Fruit fly (Drosophila melanogaster) whole organism, embryonic: ENCODE measurements around the gene Nak.
A peak's percentile ranks its signal among the peaks of the same experiment; 100 is the strongest.

Experiments used
- Bdp1 ChIP-seq: fragments of 200-800 bp; sonication (Bioruptor generic); optimal IDR thresholded peaks from 3 replicates; lab custom pipeline; 2016; ENCODE audit warnings: missing biosample characterization, missing genetic modification characterization
- BtbVII ChIP-seq: fragments of 200-800 bp; sonication (Bioruptor generic); optimal IDR thresholded peaks from 3 replicates; lab custom pipeline; 2017; ENCODE audit warnings: missing biosample characterization, mild to moderate bottlenecking, missing genetic modification characterization
- CG12071 ChIP-seq: fragments of 200-800 bp; sonication (Bioruptor generic); optimal IDR thresholded peaks from 3 replicates; lab custom pipeline; 2018; ENCODE audit warnings: missing biosample characterization, mild to moderate bottlenecking, missing genetic modification characterization
- CG12744 ChIP-seq: fragments of 200-800 bp; sonication (Bioruptor generic); optimal IDR thresholded peaks from 2 replicates; lab custom pipeline; 2016; ENCODE audit warnings: missing biosample characterization, missing genetic modification characterization
- CG13424 ChIP-seq: fragments of 200-800 bp; sonication (Bioruptor generic); optimal IDR thresholded peaks from 2 replicates; lab custom pipeline; 2019; ENCODE audit warnings: missing biosample characterization, mild to moderate bottlenecking, missing genetic modification characterization, moderate library complexity
- CG13775 ChIP-seq: fragments of 200-800 bp; sonication (Bioruptor generic); optimal IDR thresholded peaks from 3 replicates; lab custom pipeline; 2017; ENCODE audit warnings: missing biosample characterization, mild to moderate bottlenecking, missing genetic modification characterization
- CG13894 ChIP-seq: fragments of 200-800 bp; sonication (Bioruptor generic); optimal IDR thresholded peaks from 3 replicates; lab custom pipeline; 2018; ENCODE audit warnings: missing biosample characterization, mild to moderate bottlenecking, missing genetic modification characterization, moderate library complexity
- CG14710 ChIP-seq: fragments of 200-800 bp; sonication (Bioruptor generic); optimal IDR thresholded peaks from 3 replicates; lab custom pipeline; 2019; ENCODE audit warnings: missing biosample characterization, mild to moderate bottlenecking, missing genetic modification characterization, moderate library complexity
- CG15601 ChIP-seq: fragments of 200-800 bp; sonication (Bioruptor generic); optimal IDR thresholded peaks from 3 replicates; lab custom pipeline; 2019; ENCODE audit warnings: missing biosample characterization, mild to moderate bottlenecking, missing genetic modification characterization, moderate library complexity
- CG2116 ChIP-seq: fragments of 200-800 bp; sonication (Bioruptor generic); optimal IDR thresholded peaks from 3 replicates; lab custom pipeline; 2018; ENCODE audit warnings: missing biosample characterization, mild to moderate bottlenecking, missing genetic modification characterization
- CG30403 ChIP-seq: fragments of 200-800 bp; sonication (Bioruptor generic); optimal IDR thresholded peaks from 3 replicates; lab custom pipeline; 2016; ENCODE audit warnings: missing biosample characterization, missing genetic modification characterization
- CG31365 ChIP-seq: fragments of 200-800 bp; sonication (Bioruptor generic); optimal IDR thresholded peaks from 2 replicates; lab custom pipeline; 2018; ENCODE audit warnings: missing biosample characterization, mild to moderate bottlenecking, missing genetic modification characterization
- CG33557 ChIP-seq: fragments of 200-800 bp; sonication (Bioruptor generic); optimal IDR thresholded peaks from 2 replicates; lab custom pipeline; 2019; ENCODE audit warnings: missing biosample characterization, mild to moderate bottlenecking, missing genetic modification characterization, moderate library complexity
- CG34376 ChIP-seq: fragments of 200-800 bp; sonication (Bioruptor generic); optimal IDR thresholded peaks from 2 replicates; lab custom pipeline; 2018; ENCODE audit warnings: missing biosample characterization, mild to moderate bottlenecking, missing genetic modification characterization
- CG4360 ChIP-seq: fragments of 200-800 bp; sonication (Bioruptor generic); IDR thresholded peaks from 2 replicates; pipeline ENCODE4 v1.3.6; 2022; ENCODE audit warnings: missing biosample characterization, missing genetic modification characterization
- CG6689 ChIP-seq: fragments of 200-800 bp; sonication (Bioruptor generic); IDR thresholded peaks from 2 replicates; pipeline ENCODE4 v1.3.6; 2022; ENCODE audit warnings: missing biosample characterization, missing genetic modification characterization
- CG7357 ChIP-seq: fragments of 200-800 bp; sonication (Bioruptor generic); IDR thresholded peaks from 3 replicates; pipeline ENCODE4 v1.3.6; 2022; ENCODE audit warnings: missing biosample characterization, missing genetic modification characterization
- CG7745 ChIP-seq: fragments of 200-800 bp; sonication (Bioruptor generic); optimal IDR thresholded peaks from 2 replicates; lab custom pipeline; 2018; ENCODE audit warnings: missing biosample characterization, mild to moderate bottlenecking, missing genetic modification characterization, moderate library complexity
- CG8359 ChIP-seq: fragments of 200-800 bp; sonication (Bioruptor generic); optimal IDR thresholded peaks from 2 replicates; lab custom pipeline; 2017; ENCODE audit warnings: missing biosample characterization, mild to moderate bottlenecking, missing genetic modification characterization, borderline replicate concordance
- CG8765 ChIP-seq: fragments of 200-800 bp; sonication (Bioruptor generic); IDR thresholded peaks from 2 replicates; pipeline ENCODE4 v1.3.6; 2022; ENCODE audit warnings: missing biosample characterization, missing genetic modification characterization
- CG9215 ChIP-seq: fragments of 200-800 bp; sonication (Bioruptor generic); IDR thresholded peaks from 2 replicates; pipeline ENCODE4 v1.3.6; 2022; ENCODE audit warnings: missing biosample characterization, missing genetic modification characterization
- Lpt ChIP-seq: fragments of >200 bp; optimal IDR thresholded peaks from 2 replicates; lab custom pipeline; 2018; ENCODE audit warnings: missing biosample characterization, missing genetic modification characterization
- MBD-R2 ChIP-seq: fragments of 200-800 bp; sonication (Bioruptor generic); IDR thresholded peaks from 2 replicates; pipeline ENCODE4 v1.3.6; 2022; ENCODE audit warnings: missing biosample characterization, missing genetic modification characterization
- MTF-1 ChIP-seq: fragments of 200-800 bp; sonication (Bioruptor generic); optimal IDR thresholded peaks from 2 replicates; lab custom pipeline; 2018; ENCODE audit warnings: missing biosample characterization, mild to moderate bottlenecking, missing genetic modification characterization, borderline replicate concordance
- TFAM ChIP-seq: fragments of 200-800 bp; sonication (Bioruptor generic); optimal IDR thresholded peaks from 2 replicates; lab custom pipeline; 2017; ENCODE audit warnings: missing biosample characterization, missing genetic modification characterization, inconsistent platforms
- bbx ChIP-seq: fragments of 200-800 bp; sonication (Bioruptor generic); IDR thresholded peaks from 2 replicates; pipeline ENCODE4 v1.3.6; 2022; ENCODE audit warnings: missing biosample characterization, missing genetic modification characterization; ENCODE audit not compliant: partially characterized antibody
- bowl ChIP-seq: fragments of 200-800 bp; sonication (Bioruptor generic); IDR thresholded peaks from 2 replicates; pipeline ENCODE4 v1.3.6; 2022; ENCODE audit warnings: missing biosample characterization, missing genetic modification characterization
- dan ChIP-seq: fragments of 200-800 bp; sonication (Bioruptor generic); IDR thresholded peaks from 2 replicates; pipeline ENCODE4 v1.3.6; 2022; ENCODE audit warnings: missing biosample characterization, missing genetic modification characterization
- esg ChIP-seq: fragments of 200-800 bp; sonication (Bioruptor generic); conservative IDR thresholded peaks from 2 replicates; pipeline ENCODE4 v1.3.6; 2022; ENCODE audit warnings: missing biosample characterization, missing genetic modification characterization
- ftz-f1 ChIP-seq: fragments of 200-800 bp; sonication (Bioruptor generic); optimal IDR thresholded peaks from 2 replicates; lab custom pipeline; 2016; ENCODE audit warnings: missing biosample characterization, missing genetic modification characterization
- fu2 ChIP-seq: fragments of 200-800 bp; sonication (Bioruptor generic); optimal IDR thresholded peaks from 2 replicates; lab custom pipeline; 2016; ENCODE audit warnings: missing biosample characterization, missing genetic modification characterization
- grau ChIP-seq: fragments of 200-800 bp; optimal IDR thresholded peaks from 3 replicates; lab custom pipeline; 2019; ENCODE audit warnings: missing biosample characterization, mild to moderate bottlenecking, missing genetic modification characterization, moderate library complexity
- gt ChIP-seq: fragments of 200-800 bp; sonication (Bioruptor generic); IDR thresholded peaks from 2 replicates; pipeline ENCODE4 v1.3.6; 2022; ENCODE audit warnings: missing biosample characterization, missing genetic modification characterization
- h ChIP-seq: fragments of >200 bp; optimal IDR thresholded peaks from 2 replicates; lab custom pipeline; 2017
- hb ChIP-seq: fragments of 200-800 bp; sonication (Bioruptor generic); IDR thresholded peaks from 3 replicates; pipeline ENCODE4 v1.3.6; 2022; ENCODE audit warnings: missing biosample characterization, missing genetic modification characterization; ENCODE audit not compliant: partially characterized antibody
- ind ChIP-seq: fragments of 200-800 bp; sonication (Bioruptor generic); optimal IDR thresholded peaks from 3 replicates; lab custom pipeline; 2016; ENCODE audit warnings: missing biosample characterization, missing genetic modification characterization
- insv ChIP-seq, 2 experiments: fragments of 200-800 bp; sonication (Bioruptor generic); optimal IDR thresholded peaks; 3 replicates each; lab custom pipeline; 2016 to 2018; ENCODE audit warnings: missing biosample characterization in 2 of 2, missing genetic modification characterization in 2 of 2
- jigr1 ChIP-seq: fragments of 200-800 bp; sonication (Bioruptor generic); IDR thresholded peaks from 3 replicates; pipeline ENCODE4 v1.3.6; 2022; ENCODE audit warnings: missing biosample characterization, missing genetic modification characterization
- jing ChIP-seq: fragments of 200-800 bp; sonication (Bioruptor generic); optimal IDR thresholded peaks from 2 replicates; lab custom pipeline; 2018; ENCODE audit warnings: missing biosample characterization, mild to moderate bottlenecking, missing genetic modification characterization
- kah ChIP-seq: fragments of 200-800 bp; sonication (Bioruptor generic); optimal IDR thresholded peaks from 2 replicates; lab custom pipeline; 2018; ENCODE audit warnings: missing biosample characterization, mild to moderate bottlenecking, missing genetic modification characterization
- ken ChIP-seq: fragments of 200-800 bp; sonication (Bioruptor generic); IDR thresholded peaks from 3 replicates; pipeline ENCODE4 v1.3.6; 2022; ENCODE audit warnings: missing biosample characterization, missing genetic modification characterization
- knrl ChIP-seq: fragments of 200-800 bp; sonication (Bioruptor generic); IDR thresholded peaks from 3 replicates; pipeline ENCODE4 v1.3.6; 2022; ENCODE audit warnings: missing biosample characterization, missing genetic modification characterization; ENCODE audit not compliant: partially characterized antibody
- lilli ChIP-seq: fragments of 200-800 bp; sonication (Bioruptor generic); optimal IDR thresholded peaks from 3 replicates; lab custom pipeline; 2016; ENCODE audit warnings: missing biosample characterization, missing genetic modification characterization
- lov ChIP-seq, 2 experiments: fragments of 200-800 bp in 1 of 2; fragments of >200 bp in 1 of 2; sonication (Bioruptor generic) in 1 of 2; IDR thresholded peaks in 1 of 2; optimal IDR thresholded peaks in 1 of 2; 2 replicates in 1 of 2; 3 replicates in 1 of 2; pipeline versions ENCODE4 v1.3.6 to Lab custom; 2017 to 2022; ENCODE audit warnings: missing biosample characterization in 1 of 2, missing genetic modification characterization in 1 of 2
- mld ChIP-seq: fragments of 200-800 bp; sonication (Bioruptor generic); IDR thresholded peaks from 3 replicates; pipeline ENCODE4 v1.3.6; 2022; ENCODE audit warnings: missing biosample characterization, missing genetic modification characterization; ENCODE audit not compliant: partially characterized antibody
- pho ChIP-seq: fragments of 200-800 bp; sonication (Bioruptor generic); optimal IDR thresholded peaks from 2 replicates; lab custom pipeline; 2016; ENCODE audit warnings: missing biosample characterization, missing genetic modification characterization
- sens-2 ChIP-seq: fragments of 200-800 bp; sonication (Bioruptor generic); IDR thresholded peaks from 2 replicates; pipeline ENCODE4 v1.3.6; 2022; ENCODE audit warnings: missing biosample characterization, missing genetic modification characterization
- stwl ChIP-seq: fragments of 200-800 bp; sonication (Bioruptor generic); optimal IDR thresholded peaks from 3 replicates; lab custom pipeline; 2018; ENCODE audit warnings: missing biosample characterization, mild to moderate bottlenecking, missing genetic modification characterization, moderate library complexity
- tgo ChIP-seq: fragments of 200-800 bp; sonication (Bioruptor generic); IDR thresholded peaks from 3 replicates; pipeline ENCODE4 v1.3.6; 2022; ENCODE audit warnings: missing biosample characterization, missing genetic modification characterization

Nak gene

dm6 chr2L:18987078-18987895 lies 18.7 kb upstream of the Nak start, which contains the start of the genes Swip-1 and EMC5 (continued):
- peak; percentile 77 for TF ChIP-seq grau
- TF ChIP-seq ken (GFP tag; lab: Robert Waterston, UW), result peak; percentile 67; the same call in 2 of the 3 replicates
- TF ChIP-seq CG30403, result peak; percentile 72
- TF ChIP-seq ftz-f1 (GFP tag; lab: Kevin White, UChicago), result no peak
- TF ChIP-seq jigr1 (GFP tag; lab: Robert Waterston, UW), result peak; percentile 20; the same call in 1 of the 3 replicates
- peak; percentile 15 for TF ChIP-seq CG34376 (GFP tag; lab: Kevin White, UChicago)
- TF ChIP-seq bbx, result peak; percentile 60
- peak; percentile 82 for TF ChIP-seq CG14710 (tag; lab: Kevin White, UChicago)
- TF ChIP-seq CG12071 (GFP tag; lab: Kevin White, UChicago), result no peak
- TF ChIP-seq CG13424 (tag; lab: Kevin White, UChicago), result peak; percentile 80
- no peak for TF ChIP-seq dan
- no peak for TF ChIP-seq CG8359 (GFP tag; lab: Kevin White, UChicago)
- no peak for TF ChIP-seq MTF-1 (GFP tag; lab: Kevin White, UChicago)
- TF ChIP-seq bowl (GFP tag; lab: Robert Waterston, UW), result no peak
- no peak for TF ChIP-seq kah (GFP tag; lab: Kevin White, UChicago)
- TF ChIP-seq stwl, result peak; percentile 27
- peak; percentile 58 for TF ChIP-seq CG33557
- TF ChIP-seq jing (GFP tag; lab: Kevin White, UChicago), result no peak
- no peak for TF ChIP-seq h (lab: Kevin White, UChicago)
- no peak for TF ChIP-seq TFAM (GFP tag; lab: Kevin White, UChicago)
- no peak for TF ChIP-seq Bdp1 (GFP tag; lab: Kevin White, UChicago)
- no peak for TF ChIP-seq pho (GFP tag; lab: Kevin White, UChicago)
- TF ChIP-seq CG2116 (GFP tag; lab: Kevin White, UChicago), result peak; percentile 43
- no peak for TF ChIP-seq CG7357 (GFP tag; lab: Robert Waterston, UW)
- peak; percentile 56 for TF ChIP-seq CG9215
- no peak for TF ChIP-seq CG7745 (tag; lab: Kevin White, UChicago)
- TF ChIP-seq CG31365 (tag; lab: Kevin White, UChicago), result no peak
- no peak for TF ChIP-seq fu2 (GFP tag; lab: Kevin White, UChicago)
- peak; percentile 59 for TF ChIP-seq ind (GFP tag; lab: Kevin White, UChicago)
- TF ChIP-seq CG13894 (tag; lab: Kevin White, UChicago), result peak; percentile 29
- TF ChIP-seq hb (GFP tag; lab: Robert Waterston, UW), result peak; percentile 42; the same call in 1 of the 3 replicates
- TF ChIP-seq sens-2, result no peak
- TF ChIP-seq Lpt, result no peak
- peak; percentile 62 for TF ChIP-seq tgo (GFP tag; lab: Robert Waterston, UW)
- peak; percentile 46 for TF ChIP-seq lilli (GFP tag; lab: Kevin White, UChicago)
- TF ChIP-seq esg (GFP tag; lab: Robert Waterston, UW), result peak; percentile 50
- peak; percentile 44; the same call in 1 of the 3 replicates for TF ChIP-seq knrl
- no peak for TF ChIP-seq BtbVII (GFP tag; lab: Kevin White, UChicago)
- peak in 1 of 2 experiments; percentile 87 for TF ChIP-seq insv (GFP tag; optimal IDR thresholded peaks at IDR 0.05; lab: Kevin White, UChicago)
- TF ChIP-seq gt (GFP tag; lab: Robert Waterston, UW), result no peak
- TF ChIP-seq CG15601 (tag; lab: Kevin White, UChicago), result peak; percentile 66
- peak; percentile 81 for TF ChIP-seq MBD-R2 (GFP tag; lab: Robert Waterston, UW)
- no peak for TF ChIP-seq CG8765 (GFP tag; lab: Robert Waterston, UW)
- TF ChIP-seq CG4360 (GFP tag; lab: Robert Waterston, UW), result 0 out of 2 replicates have a peak, but pooled peaks have one; percentile 17
- TF ChIP-seq CG13775 (GFP tag; lab: Kevin White, UChicago), result peak; percentile 76
- TF ChIP-seq mld (GFP tag; lab: Robert Waterston, UW), result no peak
- no peak for TF ChIP-seq lov (optimal IDR thresholded peaks at IDR 0.05; lab: Kevin White, UChicago)
- TF ChIP-seq lov (GFP tag; IDR thresholded peaks at IDR 0.05; lab: Robert Waterston, UW), result no peak
- TF ChIP-seq CG12744 (GFP tag; lab: Kevin White, UChicago), result no peak
- TF ChIP-seq CG6689 (GFP tag; lab: Robert Waterston, UW), result peak; percentile 66
